Fruit fly (Drosophila melanogaster) whole organism, wandering third instar larva: ENCODE data around the gene cry.

ENCODE experiments used
- Hr83 ChIP-seq: fragments of 200-300 bp; sonication (Bioruptor generic); optimal IDR thresholded peaks from 2 replicates; lab custom pipeline; 2016; ENCODE audit warnings: missing biosample characterization, mild to moderate bottlenecking, missing genetic modification characterization, moderate library complexity; ENCODE audit not compliant: poor library complexity, severe bottlenecking
- Myc ChIP-seq: fragments of >200 bp; optimal IDR thresholded peaks from 2 replicates; lab custom pipeline; 2017
- N ChIP-seq: fragments of >200 bp; optimal IDR thresholded peaks from 2 replicates; lab custom pipeline; 2018; ENCODE audit warnings: missing biosample characterization, missing external identifiers, missing genetic modification characterization
- Sp1 ChIP-seq: fragments of 200-800 bp; sonication (Bioruptor generic); optimal IDR thresholded peaks from 3 replicates; lab custom pipeline; 2019; ENCODE audit warnings: missing biosample characterization, mild to moderate bottlenecking, missing genetic modification characterization, moderate library complexity
- dsf ChIP-seq: sonication (Bioruptor generic); optimal IDR thresholded peaks from 2 replicates; lab custom pipeline; 2016; ENCODE audit warnings: missing biosample characterization, missing genetic modification characterization, borderline replicate concordance
- fru ChIP-seq: fragments of 200-800 bp; sonication (Bioruptor generic); optimal IDR thresholded peaks from 3 replicates; lab custom pipeline; 2016; ENCODE audit warnings: missing biosample characterization, mild to moderate bottlenecking, missing genetic modification characterization
- jim ChIP-seq: fragments of 175-275, 200-325 bp; sonication (Bioruptor generic); optimal IDR thresholded peaks from 2 replicates; lab custom pipeline; 2016; ENCODE audit warnings: missing biosample characterization, mild to moderate bottlenecking, missing genetic modification characterization
- lola ChIP-seq: fragments of >200 bp; optimal IDR thresholded peaks from 2 replicates; lab custom pipeline; 2017; ENCODE audit warnings: missing biosample characterization, missing genetic modification characterization
- psq ChIP-seq: fragments of 200-800 bp; sonication (Bioruptor generic); optimal IDR thresholded peaks from 3 replicates; lab custom pipeline; 2017; ENCODE audit warnings: missing biosample characterization, mild to moderate bottlenecking, missing genetic modification characterization, moderate library complexity
- rgr ChIP-seq: fragments of 200-800 bp; sonication (Bioruptor generic); optimal IDR thresholded peaks from 3 replicates; lab custom pipeline; 2016; ENCODE audit warnings: missing biosample characterization, mild to moderate bottlenecking, missing genetic modification characterization
- sage ChIP-seq: fragments of 200-800 bp; sonication (Bioruptor generic); optimal IDR thresholded peaks from 2 replicates; lab custom pipeline; 2016; ENCODE audit warnings: missing biosample characterization, mild to moderate bottlenecking, missing genetic modification characterization
- usp ChIP-seq: fragments of >200 bp; optimal IDR thresholded peaks from 2 replicates; lab custom pipeline; 2017; ENCODE audit warnings: missing biosample characterization, missing genetic modification characterization
- woc ChIP-seq: sonication (Bioruptor generic); optimal IDR thresholded peaks from 2 replicates; lab custom pipeline; 2016; ENCODE audit warnings: missing biosample characterization, mild to moderate bottlenecking, missing genetic modification characterization

- TF ChIP-seq jim (no peak), Sp1 (no peak), psq (no peak), sage (GFP tag; lab: Kevin White, UChicago) (no peak), usp (GFP tag; lab: Kevin White, UChicago) (no peak), N (GFP tag; lab: Kevin White, UChicago) (no peak), rgr (GFP tag; lab: Kevin White, UChicago) (no peak), fru (GFP tag; lab: Kevin White, UChicago) (no peak), dsf (GFP tag; lab: Kevin White, UChicago) (no peak), Myc (lab: Kevin White, UChicago) (no peak), lola (GFP tag; lab: Kevin White, UChicago) (no peak), Hr83 (no peak), woc (GFP tag; lab: Kevin White, UChicago) (no peak)
Observed at dm6 chr3R:19225446-19225955, 13.5 kb downstream of the cry start.
